Worm (Caenorhabditis elegans): ENCODE results near the gene W04G3.12.

W04G3.12 gene

ce11 chrX:11034430-11035117 lies 42.0 kb downstream of the W04G3.12 start (continued):
- TF ChIP-seq mdl-1 (tag; optimal IDR thresholded peaks at IDR 0.05), result no peak
- TF ChIP-seq cey-2 (tag; optimal IDR thresholded peaks at IDR 0.05; ENCODE audit: borderline replicate concordance, insufficient read depth), result no peak
- TF ChIP-seq ceh-82 (tag; optimal IDR thresholded peaks at IDR 0.05), result no peak
- no peak for TF ChIP-seq lin-29 (GFP tag; IDR thresholded peaks at IDR 0.05)
- no peak for TF ChIP-seq lir-3 (tag; optimal IDR thresholded peaks at IDR 0.05)
- no peak for TF ChIP-seq vab-7 (GFP tag; IDR thresholded peaks at IDR 0.05)
- TF ChIP-seq ZK337.2 (GFP tag; IDR thresholded peaks at IDR 0.05), result no peak
- TF ChIP-seq nhr-237 (tag; optimal IDR thresholded peaks at IDR 0.05), result no peak
- no peak for TF ChIP-seq T26A8.4 (GFP tag; IDR thresholded peaks at IDR 0.05)
- TF ChIP-seq mdt-29 (GFP tag; IDR thresholded peaks at IDR 0.05), result no peak
- 0 out of 2 replicates have a peak, but pooled peaks have one; percentile 14 for TF ChIP-seq ceh-44 (GFP tag; IDR thresholded peaks at IDR 0.05)
- TF ChIP-seq dve-1 (tag; optimal IDR thresholded peaks at IDR 0.05; ENCODE audit: insufficient read depth), result peak; percentile 59
- no peak for TF ChIP-seq arid-1 (GFP tag; conservative IDR thresholded peaks at IDR 0.05)
- TF ChIP-seq madf-9 (GFP tag; conservative IDR thresholded peaks at IDR 0.05), result no peak
- TF ChIP-seq tag-97 (GFP tag; IDR thresholded peaks at IDR 0.05), result no peak
- no peak for TF ChIP-seq aly-2 (tag; optimal IDR thresholded peaks at IDR 0.05)
- peak; percentile 25 for TF ChIP-seq rbr-2 (tag; optimal IDR thresholded peaks at IDR 0.05)
- TF ChIP-seq nhr-11 (tag; optimal IDR thresholded peaks at IDR 0.05), result no peak
- no peak for TF ChIP-seq zfp-2 (tag; optimal IDR thresholded peaks at IDR 0.05)
- no peak for TF ChIP-seq Y105C5A.15 (GFP tag; IDR thresholded peaks at IDR 0.05)
- no peak for TF ChIP-seq ama-1 (optimal IDR thresholded peaks at IDR 0.05)

ce11 chrX:11033952-11034287 lies 42.7 kb downstream of the W04G3.12 start:
- TF ChIP-seq aha-1 (tag) (peak; percentile 64), unc-62 (GFP tag; optimal IDR thresholded peaks at IDR 0.05 in 1 of 2) (peak in 1 of 2 experiments; percentile 51), unc-62 (tag; optimal IDR thresholded peaks at IDR 0.05) (no peak), unc-130 (GFP tag; optimal IDR thresholded peaks at IDR 0.05) (no peak), madf-5 (GFP tag; IDR thresholded peaks at IDR 0.05) (no peak), lsy-2 (tag; optimal IDR thresholded peaks at IDR 0.05) (no peak), hlh-30 (tag; optimal IDR thresholded peaks at IDR 0.05; ENCODE audit: insufficient read depth) (no peak)

- TF ChIP-seq madf-5 (GFP tag; IDR thresholded peaks at IDR 0.05), result no peak
- peak in 1 of 2 experiments; percentile 38 for TF ChIP-seq unc-62 (GFP tag; optimal IDR thresholded peaks at IDR 0.05 in 1 of 2)
- TF ChIP-seq unc-62 (tag; optimal IDR thresholded peaks at IDR 0.05), result no peak
- TF ChIP-seq aha-1 (tag), result peak; percentile 93
- no peak for TF ChIP-seq ceh-28 (tag; optimal IDR thresholded peaks at IDR 0.05)
Observed at ce11 chrX:11033128-11033951, 43.3 kb downstream of the W04G3.12 start.

ce11 chrX:11032412-11032811 lies 44.2 kb downstream of the W04G3.12 start:
- TF ChIP-seq lin-13 (GFP tag; optimal IDR thresholded peaks at IDR 0.05) (no peak), pqm-1 (tag; optimal IDR thresholded peaks at IDR 0.05) (no peak), dmd-9 (GFP tag; IDR thresholded peaks at IDR 0.05) (no peak), skn-1 (tag; optimal IDR thresholded peaks at IDR 0.05) (no peak)

- TF ChIP-seq nhr-77 (tag; optimal IDR thresholded peaks at IDR 0.05) (no peak), ctbp-1 (GFP tag; IDR thresholded peaks at IDR 0.05) (0 out of 2 replicates have a peak, but pooled peaks have one; percentile 42), set-16 (GFP tag; IDR thresholded peaks at IDR 0.05) (peak; percentile 49), aha-1 (tag) (no peak), unc-62 (GFP tag; optimal IDR thresholded peaks at IDR 0.05 in 1 of 2) (peak in 1 of 2 experiments; percentile 22), unc-62 (tag; optimal IDR thresholded peaks at IDR 0.05) (no peak), R02D3.7 (tag; optimal IDR thresholded peaks at IDR 0.05) (no peak)
Observed at ce11 chrX:11031869-11032268, 44.7 kb downstream of the W04G3.12 start.
